Worm (Caenorhabditis elegans): Measurements from ENCODE around the gene srh-33.

DNA sequence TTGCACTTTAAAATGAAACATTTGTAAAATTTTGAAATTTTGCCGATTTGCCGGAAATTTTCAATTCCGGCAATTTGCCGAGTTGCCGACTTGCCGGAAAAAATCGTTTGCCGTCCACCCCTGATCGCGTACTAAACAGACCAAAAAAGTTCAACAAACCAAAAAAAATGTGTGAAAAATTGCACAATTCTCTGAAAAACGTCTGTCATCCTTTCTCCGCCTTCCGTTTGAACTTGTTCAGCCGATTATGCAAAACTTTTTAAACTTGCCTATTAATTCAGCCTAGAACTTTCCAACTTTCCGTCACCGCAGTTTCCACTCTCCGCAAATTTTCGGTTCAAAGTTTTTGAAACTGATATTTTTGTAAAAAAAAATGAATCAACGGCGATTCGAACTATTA lies 19.0 kb downstream of the srh-33 start, which contains the start of gene B0554.5:
- TF ChIP-seq zfp-2 (tag; optimal IDR thresholded peaks at IDR 0.05) (no peak), nhr-76 (tag; optimal IDR thresholded peaks at IDR 0.05) (no peak), nhr-237 (tag; optimal IDR thresholded peaks at IDR 0.05) (no peak), snpc-4 (tag; optimal IDR thresholded peaks at IDR 0.05) (no peak), lim-7 (GFP tag; IDR thresholded peaks at IDR 0.05) (no peak), nhr-28 (tag; optimal IDR thresholded peaks at IDR 0.05) (no peak), ztf-11 (tag; optimal IDR thresholded peaks at IDR 0.05) (no peak), lsy-2 (tag; optimal IDR thresholded peaks at IDR 0.05) (no peak), dve-1 (tag; optimal IDR thresholded peaks at IDR 0.05; ENCODE audit: insufficient read depth) (no peak), ceh-28 (tag; optimal IDR thresholded peaks at IDR 0.05) (no peak)
